Fruit fly (Drosophila melanogaster) whole organism, embryonic: ENCODE measurements around the gene cana.

Source experiments
- Bdp1 ChIP-seq: fragments of 200-800 bp; sonication (Bioruptor generic); optimal IDR thresholded peaks from 3 replicates; lab custom pipeline; 2016; ENCODE audit warnings: missing biosample characterization, missing genetic modification characterization
- Blimp-1 ChIP-seq: fragments of 200-800 bp; sonication (Bioruptor generic); optimal IDR thresholded peaks from 3 replicates; lab custom pipeline; 2018; ENCODE audit warnings: missing biosample characterization, missing genetic modification characterization, mild to moderate bottlenecking, moderate library complexity, missing genetic modification reagents
- Bteb2 ChIP-seq: fragments of 200-800 bp; sonication (Bioruptor generic); optimal IDR thresholded peaks from 2 replicates; lab custom pipeline; 2016; ENCODE audit warnings: missing biosample characterization, missing genetic modification characterization
- CG10654 ChIP-seq: fragments of 200-800 bp; sonication (Bioruptor generic); optimal IDR thresholded peaks from 2 replicates; lab custom pipeline; 2016; ENCODE audit warnings: missing biosample characterization, missing genetic modification characterization
- CG11696 ChIP-seq: fragments of 200-800 bp; sonication (Bioruptor generic); IDR thresholded peaks from 2 replicates; pipeline ENCODE4 v1.3.6; 2022; ENCODE audit warnings: missing biosample characterization, missing genetic modification characterization
- CG13296 ChIP-seq: fragments of 200-800 bp; sonication (Bioruptor generic); optimal IDR thresholded peaks from 3 replicates; lab custom pipeline; 2018; ENCODE audit warnings: missing biosample characterization, mild to moderate bottlenecking, missing genetic modification characterization
- CG1647 ChIP-seq: fragments of 200-800 bp; sonication (Bioruptor generic); optimal IDR thresholded peaks from 3 replicates; lab custom pipeline; 2016; ENCODE audit warnings: missing biosample characterization, missing genetic modification characterization
- CG18011 ChIP-seq: fragments of 200-800 bp; sonication (Bioruptor generic); optimal IDR thresholded peaks from 2 replicates; lab custom pipeline; 2017; ENCODE audit warnings: missing biosample characterization, missing genetic modification characterization, mild to moderate bottlenecking, moderate library complexity, missing genotype
- CG18262 ChIP-seq: fragments of 200-800 bp; optimal IDR thresholded peaks from 3 replicates; lab custom pipeline; 2019; ENCODE audit warnings: missing biosample characterization, mild to moderate bottlenecking, missing genetic modification characterization, moderate library complexity
- CG3281 ChIP-seq: fragments of 200-800 bp; sonication (Bioruptor generic); optimal IDR thresholded peaks from 3 replicates; lab custom pipeline; 2017; ENCODE audit warnings: missing biosample characterization, mild to moderate bottlenecking, missing genetic modification characterization
- CG33557 ChIP-seq: fragments of 200-800 bp; sonication (Bioruptor generic); optimal IDR thresholded peaks from 2 replicates; lab custom pipeline; 2019; ENCODE audit warnings: missing biosample characterization, mild to moderate bottlenecking, missing genetic modification characterization, moderate library complexity
- CG3847 ChIP-seq: fragments of 200-800 bp; sonication (Bioruptor generic); IDR thresholded peaks from 2 replicates; pipeline ENCODE4 v1.3.6; 2022; ENCODE audit warnings: missing biosample characterization, missing genetic modification characterization
- CG6689 ChIP-seq: fragments of 200-800 bp; sonication (Bioruptor generic); IDR thresholded peaks from 2 replicates; pipeline ENCODE4 v1.3.6; 2022; ENCODE audit warnings: missing biosample characterization, missing genetic modification characterization
- CG7556 ChIP-seq: fragments of 200-800 bp; sonication (Bioruptor generic); optimal IDR thresholded peaks from 2 replicates; lab custom pipeline; 2017; ENCODE audit warnings: missing biosample characterization, mild to moderate bottlenecking, missing genetic modification characterization
- CG8290 ChIP-seq, 3 experiments: fragments of 200-800 bp; sonication (Bioruptor generic); optimal IDR thresholded peaks; 2 replicates each; lab custom pipeline; 2016 to 2019; ENCODE audit warnings: missing biosample characterization in 3 of 3, missing genetic modification characterization in 3 of 3, mild to moderate bottlenecking in 2 of 3, moderate library complexity in 1 of 3
- CG9797 ChIP-seq: fragments of 200-800 bp; sonication (Bioruptor generic); optimal IDR thresholded peaks from 3 replicates; lab custom pipeline; 2018; ENCODE audit warnings: missing biosample characterization, mild to moderate bottlenecking, missing genetic modification characterization
- CkIIα-i1 ChIP-seq: fragments of 200-800 bp; sonication (Bioruptor generic); IDR thresholded peaks from 2 replicates; pipeline ENCODE4 v1.3.6; 2022; ENCODE audit warnings: missing biosample characterization, missing genetic modification characterization
- D ChIP-seq, 2 experiments: fragments of 200-800 bp in 1 of 2; fragments of >200 bp in 1 of 2; sonication (Bioruptor generic) in 1 of 2; optimal IDR thresholded peaks; 2 replicates in 1 of 2; 3 replicates in 1 of 2; lab custom pipeline; 2017; ENCODE audit warnings: mild to moderate bottlenecking in 1 of 2, missing biosample characterization in 1 of 2, missing genetic modification characterization in 1 of 2, missing genetic modification reagents in 1 of 2
- Dip2 ChIP-seq: fragments of 200-800 bp; sonication (Bioruptor generic); IDR thresholded peaks from 2 replicates; pipeline ENCODE4 v1.3.6; 2022; ENCODE audit warnings: missing biosample characterization, missing genetic modification characterization
- Eip74EF ChIP-seq, 2 experiments: fragments of 200-800 bp in 1 of 2; fragments of >200 bp in 1 of 2; sonication (Bioruptor generic) in 1 of 2; optimal IDR thresholded peaks; 2 replicates each; lab custom pipeline; 2017 to 2019; ENCODE audit warnings: missing biosample characterization in 2 of 2, missing genetic modification characterization in 2 of 2, mild to moderate bottlenecking in 1 of 2, moderate library complexity in 1 of 2
- GATAe ChIP-seq: fragments of 200-800 bp; sonication (Bioruptor generic); conservative IDR thresholded peaks from 2 replicates; pipeline ENCODE4 v1.3.6; 2022; ENCODE audit warnings: missing biosample characterization, missing genetic modification characterization
- HHEX ChIP-seq: fragments of 200-800 bp; sonication (Bioruptor generic); optimal IDR thresholded peaks from 3 replicates; lab custom pipeline; 2017; ENCODE audit warnings: missing biosample characterization, mild to moderate bottlenecking, missing genetic modification characterization, missing genetic modification reagents
- HLH4C ChIP-seq: fragments of 200-800 bp; sonication (Bioruptor generic); IDR thresholded peaks from 3 replicates; pipeline ENCODE4 v1.3.6; 2022; ENCODE audit warnings: missing biosample characterization, missing genetic modification characterization; ENCODE audit not compliant: partially characterized antibody
- Hey ChIP-seq: fragments of 200-800 bp; sonication (Bioruptor generic); optimal IDR thresholded peaks from 3 replicates; lab custom pipeline; 2018; ENCODE audit warnings: missing biosample characterization, mild to moderate bottlenecking, missing genetic modification characterization
- Hr78 ChIP-seq, 2 experiments: fragments of 200-800 bp in 1 of 2; fragments of >200 bp in 1 of 2; sonication (Bioruptor generic) in 1 of 2; optimal IDR thresholded peaks; 2 replicates each; lab custom pipeline; 2017 to 2019; ENCODE audit warnings: missing biosample characterization in 2 of 2, missing genetic modification characterization in 2 of 2, mild to moderate bottlenecking in 1 of 2, moderate library complexity in 1 of 2
- MESR4 ChIP-seq: fragments of 200-800 bp; sonication (Bioruptor generic); optimal IDR thresholded peaks from 2 replicates; lab custom pipeline; 2018; ENCODE audit warnings: missing biosample characterization, mild to moderate bottlenecking, missing genetic modification characterization, moderate library complexity
- Trl ChIP-seq, 3 experiments: fragments of >200 bp in 2 of 3; fragments of 200-800 bp in 1 of 3; sonication (Bioruptor generic) in 1 of 3; optimal IDR thresholded peaks; 2 replicates in 1 of 3; 3 replicates in 2 of 3; lab custom pipeline; 2016 to 2017; ENCODE audit warnings: missing biosample characterization in 1 of 3, missing genetic modification characterization in 1 of 3
- YL-1 ChIP-seq: fragments of 200-800 bp; sonication (Bioruptor generic); optimal IDR thresholded peaks from 3 replicates; lab custom pipeline; 2017; ENCODE audit warnings: missing biosample characterization, mild to moderate bottlenecking, missing genetic modification characterization
- amos ChIP-seq: fragments of 200-800 bp; sonication (Bioruptor generic); IDR thresholded peaks from 2 replicates; pipeline ENCODE4 v1.3.6; 2022; ENCODE audit warnings: missing biosample characterization, missing genetic modification characterization; ENCODE audit not compliant: partially characterized antibody
- cad ChIP-seq: fragments of >200 bp; optimal IDR thresholded peaks from 2 replicates; lab custom pipeline; 2017; ENCODE audit warnings: missing biosample characterization, missing genetic modification characterization
- caup ChIP-seq: fragments of 200-800 bp; sonication (Bioruptor generic); optimal IDR thresholded peaks from 3 replicates; lab custom pipeline; 2017; ENCODE audit warnings: missing biosample characterization, mild to moderate bottlenecking, missing genetic modification characterization, moderate library complexity; ENCODE audit not compliant: severe bottlenecking
- chn ChIP-seq: fragments of 200-800 bp; sonication (Bioruptor generic); optimal IDR thresholded peaks from 2 replicates; lab custom pipeline; 2016; ENCODE audit warnings: missing biosample characterization, missing genetic modification characterization
- ci ChIP-seq: fragments of 200-800 bp; sonication (Bioruptor generic); IDR thresholded peaks from 3 replicates; pipeline ENCODE4 v1.3.6; 2022; ENCODE audit warnings: missing biosample characterization, missing genetic modification characterization
- crc ChIP-seq: fragments of 200-800 bp; sonication (Bioruptor generic); optimal IDR thresholded peaks from 2 replicates; lab custom pipeline; 2016; ENCODE audit warnings: missing biosample characterization, missing genetic modification characterization
- croc ChIP-seq: fragments of 200-800 bp; sonication (Bioruptor generic); conservative IDR thresholded peaks from 3 replicates; pipeline ENCODE4 v1.3.6; 2022; ENCODE audit warnings: missing biosample characterization, missing genetic modification characterization
- dan ChIP-seq: fragments of 200-800 bp; sonication (Bioruptor generic); IDR thresholded peaks from 2 replicates; pipeline ENCODE4 v1.3.6; 2022; ENCODE audit warnings: missing biosample characterization, missing genetic modification characterization
- gcm2 ChIP-seq: fragments of 200-800 bp; sonication (Bioruptor generic); optimal IDR thresholded peaks from 2 replicates; lab custom pipeline; 2016; ENCODE audit warnings: missing biosample characterization, missing genetic modification characterization
- gem ChIP-seq: fragments of 200-800 bp; sonication (Bioruptor generic); optimal IDR thresholded peaks from 2 replicates; lab custom pipeline; 2019; ENCODE audit warnings: missing biosample characterization, mild to moderate bottlenecking, missing genetic modification characterization, moderate library complexity
- kah ChIP-seq: fragments of 200-800 bp; sonication (Bioruptor generic); optimal IDR thresholded peaks from 2 replicates; lab custom pipeline; 2018; ENCODE audit warnings: missing biosample characterization, mild to moderate bottlenecking, missing genetic modification characterization
- lab ChIP-seq: fragments of 200-800 bp; sonication (Bioruptor generic); optimal IDR thresholded peaks from 3 replicates; lab custom pipeline; 2017; ENCODE audit warnings: missing biosample characterization, missing genetic modification characterization, mild to moderate bottlenecking, moderate library complexity, missing genetic modification reagents
- nau ChIP-seq: fragments of 200-800 bp; sonication (Bioruptor generic); optimal IDR thresholded peaks from 3 replicates; lab custom pipeline; 2017; ENCODE audit warnings: missing biosample characterization, mild to moderate bottlenecking, missing genetic modification characterization, missing genetic modification reagents
- pan ChIP-seq, 4 experiments: fragments of >200 bp in 3 of 4; fragments of 200-800 bp in 1 of 4; sonication (Bioruptor generic) in 1 of 4; optimal IDR thresholded peaks in 3 of 4; IDR thresholded peaks in 1 of 4; 2 replicates each; pipeline versions ENCODE4 v1.3.6 to Lab custom; 2017 to 2022; ENCODE audit warnings: missing biosample characterization in 2 of 4, missing genetic modification characterization in 2 of 4, mixed read lengths in 1 of 4
- pho ChIP-seq: fragments of 200-800 bp; sonication (Bioruptor generic); optimal IDR thresholded peaks from 2 replicates; lab custom pipeline; 2016; ENCODE audit warnings: missing biosample characterization, missing genetic modification characterization
- shn ChIP-seq: fragments of 200-800 bp; sonication (Bioruptor generic); optimal IDR thresholded peaks from 3 replicates; lab custom pipeline; 2016; ENCODE audit warnings: missing biosample characterization, missing genetic modification characterization
- tll ChIP-seq, 2 experiments: fragments of 200-800 bp in 1 of 2; fragments of >200 bp in 1 of 2; sonication (Bioruptor generic) in 1 of 2; optimal IDR thresholded peaks; 2 replicates each; lab custom pipeline; 2017 to 2019; ENCODE audit warnings: missing biosample characterization in 2 of 2, missing genetic modification characterization in 2 of 2, mild to moderate bottlenecking in 1 of 2, moderate library complexity in 1 of 2
- z ChIP-seq: fragments of 200-800 bp; sonication (Bioruptor generic); IDR thresholded peaks from 3 replicates; pipeline ENCODE4 v1.3.6; 2022; ENCODE audit warnings: missing biosample characterization, missing genetic modification characterization
- zen ChIP-seq: fragments of 200-800 bp; sonication (Bioruptor generic); optimal IDR thresholded peaks from 3 replicates; lab custom pipeline; 2018; ENCODE audit warnings: missing biosample characterization, mild to moderate bottlenecking, missing genetic modification characterization, moderate library complexity

The cana gene

dm6 chr2L:11222079-11222478 lies 47.5 kb upstream of the cana start (continued):
- no peak for TF ChIP-seq CG13296 (GFP tag; lab: Kevin White, UChicago)
- peak; percentile 51 for TF ChIP-seq gem (tag; lab: Kevin White, UChicago)
- TF ChIP-seq CG1647: no peak
- peak; percentile 3 for TF ChIP-seq HHEX
- no peak for TF ChIP-seq Hr78 (GFP tag; optimal IDR thresholded peaks at IDR 0.05; lab: Kevin White, UChicago)
- 0 out of 3 replicates have a peak, but pooled peaks have one; percentile 36 for TF ChIP-seq z (GFP tag; lab: Robert Waterston, UW)
- no peak for TF ChIP-seq crc
- no peak for TF ChIP-seq pan (optimal IDR thresholded peaks at IDR 0.05; lab: Kevin White, UChicago)
- peak in 1 of 2 experiments; percentile 31 for TF ChIP-seq pan (GFP tag; optimal IDR thresholded peaks at IDR 0.05 in 1 of 2, IDR thresholded peaks at IDR 0.05 in 1 of 2)
- TF ChIP-seq CG18262 (tag; lab: Kevin White, UChicago): peak; percentile 26
- TF ChIP-seq CG7556: peak; percentile 12
- TF ChIP-seq Trl (optimal IDR thresholded peaks at IDR 0.05; lab: Kevin White, UChicago): no peak
- TF ChIP-seq Trl (GFP tag; optimal IDR thresholded peaks at IDR 0.05; lab: Kevin White, UChicago): no peak

DNA sequence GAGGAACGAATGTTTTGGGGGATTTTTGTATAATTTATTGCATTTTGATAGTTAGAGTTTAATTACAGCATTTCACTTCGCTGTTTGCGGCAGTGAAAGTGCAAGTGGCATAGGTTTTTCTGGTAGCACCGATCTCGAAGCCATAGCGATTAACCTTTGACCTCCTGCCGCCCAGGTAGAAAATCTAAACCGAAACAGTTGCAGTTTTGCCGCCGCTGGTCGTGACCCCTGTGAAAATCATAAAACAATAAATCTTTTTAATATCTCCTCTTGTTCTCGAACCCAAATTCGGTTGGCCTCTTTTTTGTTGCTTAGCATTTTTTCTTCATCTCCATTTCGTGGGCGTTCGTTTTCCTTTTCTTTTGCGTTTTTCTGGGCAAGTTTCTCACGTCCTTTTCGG lies 45.1 kb upstream of the cana start:
- peak; percentile 22 for TF ChIP-seq zen (tag; lab: Kevin White, UChicago)
- no peak for TF ChIP-seq CG18011
- no peak for TF ChIP-seq kah (GFP tag; lab: Kevin White, UChicago)
- no peak for TF ChIP-seq CG3281
- TF ChIP-seq nau (GFP tag; lab: Kevin White, UChicago): no peak
- no peak for TF ChIP-seq CG6689
- TF ChIP-seq Hey: no peak
- TF ChIP-seq Hr78 (GFP tag; optimal IDR thresholded peaks at IDR 0.05; lab: Kevin White, UChicago): peak in 1 of 2 experiments; percentile 89
- no peak for TF ChIP-seq croc (GFP tag; lab: Robert Waterston, UW)
- TF ChIP-seq lab: no peak
- no peak for TF ChIP-seq CG9797 (GFP tag; lab: Kevin White, UChicago)
- no peak for TF ChIP-seq GATAe (GFP tag; lab: Robert Waterston, UW)
- TF ChIP-seq CG8290 (GFP tag; optimal IDR thresholded peaks at IDR 0.05; lab: Kevin White, UChicago): no peak
- no peak for TF ChIP-seq CG8290 (tag; optimal IDR thresholded peaks at IDR 0.05; lab: Kevin White, UChicago)
- TF ChIP-seq CG3847 (GFP tag; lab: Robert Waterston, UW): no peak
- no peak for TF ChIP-seq ci (GFP tag; lab: Robert Waterston, UW)
- TF ChIP-seq CG10654 (GFP tag; lab: Kevin White, UChicago): no peak
- TF ChIP-seq cad (GFP tag; lab: Kevin White, UChicago): peak; percentile 91
- TF ChIP-seq MESR4 (GFP tag; lab: Kevin White, UChicago): no peak
- TF ChIP-seq D (optimal IDR thresholded peaks at IDR 0.05; lab: Kevin White, UChicago): no peak
- no peak for TF ChIP-seq D (GFP tag; optimal IDR thresholded peaks at IDR 0.05; lab: Kevin White, UChicago)
- no peak for TF ChIP-seq shn (GFP tag; lab: Kevin White, UChicago)
- peak in 1 of 2 experiments; percentile 78 for TF ChIP-seq tll (GFP tag; optimal IDR thresholded peaks at IDR 0.05; lab: Kevin White, UChicago)
- no peak for TF ChIP-seq YL-1 (GFP tag; lab: Kevin White, UChicago)
- TF ChIP-seq Blimp-1 (GFP tag; lab: Kevin White, UChicago): peak; percentile 43
- TF ChIP-seq CG33557 (GFP tag; lab: Kevin White, UChicago): no peak
- no peak for TF ChIP-seq chn (GFP tag; lab: Kevin White, UChicago)

DNA sequence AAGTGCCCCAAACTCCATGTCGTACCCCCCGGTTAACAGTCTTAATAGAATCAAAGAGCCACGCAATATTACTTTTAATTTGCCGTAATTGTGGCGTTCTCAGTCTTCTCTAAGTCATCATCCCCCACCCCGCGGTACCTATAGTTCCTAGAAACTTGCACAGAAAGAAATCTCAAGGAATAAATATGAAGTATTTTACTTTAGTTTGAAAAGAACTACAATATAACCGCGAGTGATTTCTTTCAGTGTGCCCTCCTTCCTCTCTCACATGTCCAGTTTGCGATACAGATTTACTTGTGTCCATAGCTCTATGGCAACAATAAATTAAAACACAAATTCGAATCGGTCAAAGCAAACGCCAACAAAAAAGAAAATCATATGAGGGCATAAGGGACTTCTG lies 43.5 kb upstream of the cana start:
- TF ChIP-seq Bdp1 (no peak), pho (GFP tag; lab: Kevin White, UChicago) (no peak), Eip74EF (GFP tag; optimal IDR thresholded peaks at IDR 0.05; lab: Kevin White, UChicago) (no peak), dan (GFP tag; lab: Robert Waterston, UW) (no peak), gem (tag; lab: Kevin White, UChicago) (peak; percentile 0), amos (no peak), gcm2 (GFP tag; lab: Kevin White, UChicago) (no peak), Dip2 (no peak), CkIIα-i1 (no peak), chn (GFP tag; lab: Kevin White, UChicago) (no peak), CG11696 (GFP tag; lab: Robert Waterston, UW) (no peak), HLH4C (GFP tag; lab: Robert Waterston, UW) (no peak), caup (GFP tag; lab: Kevin White, UChicago) (no peak), Bteb2 (no peak)
